Fruit fly (Drosophila melanogaster): ENCODE results near the gene CG42831.

CG42831 gene

dm6 chr3L:10852347-10853130, 37.9 kb downstream of the CG42831 start (continued):
- TF ChIP-seq ap (GFP tag; IDR thresholded peaks at IDR 0.05) (no peak), CG12219 (GFP tag; optimal IDR thresholded peaks at IDR 0.05) (no peak), Xbp1 (GFP tag; optimal IDR thresholded peaks at IDR 0.05) (no peak), CG32772 (GFP tag; IDR thresholded peaks at IDR 0.05) (peak; percentile 69), yki (optimal IDR thresholded peaks at IDR 0.05) (no peak), CG4282 (GFP tag; optimal IDR thresholded peaks at IDR 0.05) (no peak), zen (tag; optimal IDR thresholded peaks at IDR 0.05) (no peak), CG9727 (GFP tag; optimal IDR thresholded peaks at IDR 0.05) (peak; percentile 6), CG34422 (GFP tag; IDR thresholded peaks at IDR 0.05) (peak; percentile 25; the same call in 1 of the 3 replicates), TFAM (GFP tag; optimal IDR thresholded peaks at IDR 0.05) (no peak), HHEX (GFP tag; optimal IDR thresholded peaks at IDR 0.05) (peak; percentile 4), maf-S (GFP tag; optimal IDR thresholded peaks at IDR 0.05) (no peak), CG6654 (GFP tag; optimal IDR thresholded peaks at IDR 0.05) (no peak), CG4424 (GFP tag; optimal IDR thresholded peaks at IDR 0.05) (peak; percentile 30), repo (GFP tag; optimal IDR thresholded peaks at IDR 0.05) (no peak), gsb (GFP tag; IDR thresholded peaks at IDR 0.05) (no peak), Dip2 (GFP tag; IDR thresholded peaks at IDR 0.05) (no peak), CG30403 (GFP tag; optimal IDR thresholded peaks at IDR 0.05) (peak; percentile 18), al (GFP tag; IDR thresholded peaks at IDR 0.05) (no peak), Bgb (GFP tag; IDR thresholded peaks at IDR 0.05; ENCODE audit: partially characterized antibody) (no peak), cato (GFP tag; optimal IDR thresholded peaks at IDR 0.05; ENCODE audit: borderline replicate concordance) (no peak), jing (GFP tag; optimal IDR thresholded peaks at IDR 0.05) (no peak), CG17359 (tag; optimal IDR thresholded peaks at IDR 0.05) (peak; percentile 31), CG17612 (GFP tag; IDR thresholded peaks at IDR 0.05) (no peak), CG14441 (GFP tag; IDR thresholded peaks at IDR 0.05) (peak; percentile 48; the same call in 1 of the 2 replicates), chm (GFP tag; IDR thresholded peaks at IDR 0.05) (no peak), CG7357 (GFP tag; IDR thresholded peaks at IDR 0.05) (no peak), CG30431 (GFP tag; optimal IDR thresholded peaks at IDR 0.05) (no peak), nau (GFP tag; optimal IDR thresholded peaks at IDR 0.05) (no peak), Ravus (GFP tag; IDR thresholded peaks at IDR 0.05) (no peak), ab (GFP tag; optimal IDR thresholded peaks at IDR 0.05) (no peak), org-1 (GFP tag; optimal IDR thresholded peaks at IDR 0.05) (no peak), C15 (GFP tag; IDR thresholded peaks at IDR 0.05) (no peak), Aef1 (GFP tag; IDR thresholded peaks at IDR 0.05) (no peak), CG31441 (GFP tag; IDR thresholded peaks at IDR 0.05) (no peak), CG13894 (tag; optimal IDR thresholded peaks at IDR 0.05) (peak; percentile 71), peb (GFP tag; IDR thresholded peaks at IDR 0.05) (no peak), Vsx1 (GFP tag; optimal IDR thresholded peaks at IDR 0.05) (no peak), toy (GFP tag; IDR thresholded peaks at IDR 0.05) (no peak), ara (GFP tag; IDR thresholded peaks at IDR 0.05) (no peak), CG12104 (GFP tag; optimal IDR thresholded peaks at IDR 0.05) (no peak), Hand (GFP tag; optimal IDR thresholded peaks at IDR 0.05) (no peak), CG5180 (GFP tag; optimal IDR thresholded peaks at IDR 0.05) (peak; percentile 84), CG4820 (GFP tag; optimal IDR thresholded peaks at IDR 0.05) (no peak), CG9932 (GFP tag; IDR thresholded peaks at IDR 0.05) (no peak), CG10366 (GFP tag; IDR thresholded peaks at IDR 0.05) (0 out of 2 replicates have a peak, but pooled peaks have one; percentile 8), CG13123 (GFP tag; optimal IDR thresholded peaks at IDR 0.05) (no peak), bsh (GFP tag; optimal IDR thresholded peaks at IDR 0.05) (peak in 1 of 2 experiments; percentile 99), Drgx (GFP tag; IDR thresholded peaks at IDR 0.05) (peak; percentile 95), CG17802 (tag; optimal IDR thresholded peaks at IDR 0.05) (no peak), CG8944 (GFP tag; optimal IDR thresholded peaks at IDR 0.05) (no peak)

Data from whole organism, embryonic.